Worm (Caenorhabditis elegans): Measurements from ENCODE around the gene C01G10.9.
"Not testable (repeated sequence)": the region's sequence is repeated elsewhere in the genome, so short reads cannot be mapped to it uniquely, and the experiment has no call there.

Gene C01G10.9

DNA sequence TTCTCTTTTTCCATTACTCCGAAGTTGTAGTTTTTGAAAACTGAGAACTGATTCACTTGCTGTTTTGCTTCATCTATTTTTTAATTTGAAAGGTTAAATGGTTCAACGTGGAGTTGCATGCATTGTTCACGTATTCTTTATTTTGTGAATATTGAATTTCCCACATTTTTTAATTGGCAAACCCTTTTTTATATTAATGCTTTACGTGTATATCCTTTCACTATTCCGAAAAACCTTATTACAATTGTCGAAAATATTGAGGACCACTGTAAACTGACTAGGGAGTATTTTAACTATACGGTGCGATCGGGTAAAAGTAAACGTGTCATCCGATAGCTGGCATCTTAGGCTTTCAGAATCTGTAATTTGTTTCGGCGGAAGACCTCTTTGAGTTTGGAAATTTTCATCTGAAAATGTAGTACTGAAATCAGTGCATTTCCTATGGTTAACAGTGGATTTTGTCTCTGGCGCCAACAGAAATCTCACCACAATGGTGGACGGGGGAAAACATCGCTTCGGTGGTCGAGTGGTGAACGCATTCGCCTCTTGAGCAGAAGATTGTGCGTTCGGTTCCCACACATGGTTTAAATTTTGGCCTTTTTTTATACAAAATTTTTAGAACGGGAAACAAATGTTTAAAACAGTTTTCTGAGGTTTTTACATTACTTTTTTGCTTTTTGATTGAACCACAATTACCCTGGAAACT, 23.7 kb downstream of the C01G10.9 start, which contains the start of gene C01G10.14:
C01G10.14 (minus strand) TSS at position 51 of the 706 bp plus-strand sequence.
- TF ChIP-seq dve-1, lin-11, nhr-11 (tag; optimal IDR thresholded peaks at IDR 0.05): not testable (repeated sequence)

DNA sequence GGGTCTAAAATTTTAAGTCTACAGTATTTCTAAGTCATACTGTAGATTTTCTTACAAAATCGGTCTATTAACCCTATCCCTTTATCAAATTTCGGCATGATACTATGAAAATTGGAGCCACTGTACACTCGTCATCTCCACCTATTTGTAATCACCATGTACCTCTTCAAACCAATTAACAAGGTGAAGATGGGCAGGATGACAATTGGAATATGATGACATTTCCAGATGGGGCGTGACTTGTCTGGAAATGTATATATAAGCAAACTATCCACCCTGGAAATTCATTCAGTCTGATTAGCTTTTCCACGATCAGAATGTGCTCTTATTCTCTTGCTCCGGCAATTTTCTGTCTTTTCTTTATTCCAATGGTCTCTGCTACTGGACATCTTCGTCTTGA, 26.9 kb downstream of the C01G10.9 start, which contains the start of gene Y75B12A.2:
Y75B12A.2 (plus strand) TSS at position 301 of the 400 bp plus-strand sequence.
- TF ChIP-seq hlh-15 (tag; optimal IDR thresholded peaks at IDR 0.05) = no peak
- no peak for TF ChIP-seq K02D7.2 (tag; optimal IDR thresholded peaks at IDR 0.05)

DNA sequence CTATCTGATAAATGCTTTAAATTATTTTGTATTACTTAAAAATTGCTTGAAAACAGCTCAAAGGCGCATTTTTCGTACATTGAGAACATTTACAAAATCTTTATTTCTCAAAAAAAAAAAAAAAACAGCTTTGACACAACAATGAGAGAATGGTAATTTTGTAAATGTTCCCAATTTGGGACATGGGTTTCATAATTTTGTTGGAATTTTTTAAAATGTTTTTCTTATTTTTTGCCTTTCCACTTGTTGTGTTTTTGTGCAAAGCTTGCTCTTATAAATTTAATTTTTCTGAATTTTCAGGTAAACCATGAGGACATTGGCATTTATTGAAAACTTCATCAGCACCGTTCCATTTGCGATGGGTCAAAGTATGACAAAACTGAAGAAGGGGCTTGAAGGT, 29.3 kb downstream of the C01G10.9 start, which contains the start of gene T01G5.7:
T01G5.7 (plus strand) TSS at position 301 of the 400 bp plus-strand sequence.
- TF ChIP-seq ceh-24 (tag; optimal IDR thresholded peaks at IDR 0.05) = no peak
- TF ChIP-seq hlh-8 (tag; optimal IDR thresholded peaks at IDR 0.05) = no peak
- TF ChIP-seq unc-3 (GFP tag; conservative IDR thresholded peaks at IDR 0.05) = no peak
- TF ChIP-seq unc-3 (tag; optimal IDR thresholded peaks at IDR 0.05) = no peak
- no peak for TF ChIP-seq gmeb-2 (tag; optimal IDR thresholded peaks at IDR 0.05)
- no peak for TF ChIP-seq odd-2 (tag; optimal IDR thresholded peaks at IDR 0.05)
- TF ChIP-seq ceh-48 (tag; optimal IDR thresholded peaks at IDR 0.05) = no peak
- TF ChIP-seq unc-55 (GFP tag; optimal IDR thresholded peaks at IDR 0.05) = no peak
- TF ChIP-seq nhr-11 (tag; optimal IDR thresholded peaks at IDR 0.05) = no peak
- TF ChIP-seq ahr-1 (tag; optimal IDR thresholded peaks at IDR 0.05) = no peak
- no peak for TF ChIP-seq hlh-13 (GFP tag; optimal IDR thresholded peaks at IDR 0.05)
- no peak for TF ChIP-seq ama-1 (optimal IDR thresholded peaks at IDR 0.05)
- no peak for TF ChIP-seq sdc-2 (tag; optimal IDR thresholded peaks at IDR 0.05)

DNA sequence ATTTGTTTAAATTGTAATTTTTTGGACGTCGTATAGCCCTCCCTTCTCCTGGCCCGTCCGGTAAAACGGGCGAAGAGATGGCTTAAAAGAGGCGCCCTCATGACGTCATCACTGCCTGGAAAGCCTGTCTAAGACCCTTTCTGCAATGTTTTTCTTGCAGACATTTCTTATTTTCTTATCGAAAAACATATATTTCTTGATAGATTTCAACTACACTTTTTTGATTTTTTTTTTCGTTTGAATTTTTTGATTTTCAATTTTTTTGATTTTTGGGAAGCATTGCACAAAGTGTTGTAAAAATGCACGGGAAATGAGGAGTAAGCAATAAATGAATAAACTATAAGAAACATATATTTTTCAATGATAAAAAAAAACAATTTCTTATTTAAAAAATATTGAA, 31.7 kb downstream of the C01G10.9 start, which contains the start of gene T01G5.6:
T01G5.6 (minus strand) TSS at position 101 of the 400 bp plus-strand sequence.
- TF ChIP-seq pha-4 (tag; optimal IDR thresholded peaks at IDR 0.05) = no peak
- TF ChIP-seq fkh-10 (GFP tag; optimal IDR thresholded peaks at IDR 0.05) = no peak
- no peak for TF ChIP-seq sox-4 (tag; optimal IDR thresholded peaks at IDR 0.05)
- no peak for TF ChIP-seq madf-2 (tag; optimal IDR thresholded peaks at IDR 0.05)
- no peak for TF ChIP-seq ztf-16 (tag; optimal IDR thresholded peaks at IDR 0.05)
- no peak for TF ChIP-seq che-1 (tag; optimal IDR thresholded peaks at IDR 0.05)
- TF ChIP-seq gmeb-2 (tag; optimal IDR thresholded peaks at IDR 0.05) = no peak
- TF ChIP-seq fkh-6 (tag; optimal IDR thresholded peaks at IDR 0.05) = no peak

DNA sequence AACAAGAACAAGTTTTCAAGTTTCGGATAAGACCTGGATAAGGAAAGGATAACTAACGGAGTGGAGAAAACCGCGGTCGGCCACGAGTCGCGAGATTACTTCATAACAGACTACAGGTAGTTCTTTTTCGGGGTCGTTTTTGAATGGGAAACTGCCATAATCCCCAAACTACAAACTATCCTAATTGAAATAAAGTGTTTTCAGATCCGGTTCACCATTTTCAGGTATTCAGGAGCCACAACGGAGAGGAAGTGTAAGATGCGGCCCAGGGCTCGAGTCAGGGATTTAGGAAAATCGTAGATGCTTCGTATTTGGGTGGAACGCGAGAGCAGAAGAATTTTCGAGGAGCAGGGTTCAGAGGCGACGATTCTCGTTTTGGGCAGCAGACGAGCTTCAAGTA, 33.6 kb downstream of the C01G10.9 start, which contains the start of gene T01G5.8:
T01G5.8 (plus strand) TSS at position 301 of the 400 bp plus-strand sequence.
- not testable (repeated sequence) for TF ChIP-seq eyg-1, K02D7.2, fkh-6 (tag; optimal IDR thresholded peaks at IDR 0.05)

DNA sequence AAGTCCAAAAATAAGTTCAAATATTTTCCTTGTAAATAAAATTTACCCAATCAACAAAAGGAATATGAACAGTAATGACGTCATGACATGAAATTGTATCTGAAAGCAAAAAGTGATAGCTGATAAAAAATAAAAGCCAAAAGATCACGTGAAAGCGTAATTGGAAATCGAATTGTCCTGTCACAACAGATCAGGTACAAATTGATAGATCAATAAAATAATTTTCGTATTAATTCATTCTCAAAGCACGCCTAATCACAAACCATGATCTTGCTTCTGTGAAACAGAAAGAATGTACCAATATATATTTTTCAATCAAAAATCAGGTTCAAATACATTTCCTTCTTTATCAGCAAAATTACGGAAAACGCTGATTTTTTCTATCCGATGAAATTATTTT, 37.2 kb downstream of the C01G10.9 start, which contains the start of gene flor-1:
flor-1 (minus strand) TSS at position 101 of the 400 bp plus-strand sequence.
- TF ChIP-seq ceh-48 (tag; optimal IDR thresholded peaks at IDR 0.05) (no peak), K09A11.1 (tag; optimal IDR thresholded peaks at IDR 0.05; ENCODE audit: insufficient read depth) (no peak), lim-6 (tag; optimal IDR thresholded peaks at IDR 0.05) (no peak), fkh-10 (GFP tag; optimal IDR thresholded peaks at IDR 0.05) (no peak), pros-1 (tag; optimal IDR thresholded peaks at IDR 0.05) (no peak), ztf-16 (tag; optimal IDR thresholded peaks at IDR 0.05) (no peak), C38D4.7 (GFP tag; optimal IDR thresholded peaks at IDR 0.05) (no peak), pat-9 (tag; optimal IDR thresholded peaks at IDR 0.05) (no peak)

All from whole organism, late embryonic.